Worm (Caenorhabditis elegans) whole organism, midembryonic: ENCODE results near the gene F21G4.5.

Experiments used
- T22C8.4 ChIP-seq: fragments of 200-800 bp; sonication (Bioruptor generic); IDR thresholded peaks from 2 replicates; pipeline ENCODE4 v1.3.6; 2022; ENCODE audit warnings: missing genetic modification characterization, missing compliant biosample characterization
- cog-1 ChIP-seq: sonication (generic microtip); optimal IDR thresholded peaks from 2 replicates; lab custom pipeline; 2016; ENCODE audit warnings: missing genetic modification characterization, missing compliant biosample characterization
- flt-1 ChIP-seq: fragments of 200-800 bp; sonication (Bioruptor generic); IDR thresholded peaks from 2 replicates; pipeline ENCODE4 v1.3.6; 2022; ENCODE audit warnings: missing genetic modification characterization, missing compliant biosample characterization
- med-1 ChIP-seq: sonication (generic microtip); optimal IDR thresholded peaks from 2 replicates; lab custom pipeline; 2017; ENCODE audit warnings: missing genetic modification characterization, mild to moderate bottlenecking, missing compliant biosample characterization, antibody characterized with exemption, missing genetic modification reagents; ENCODE audit not compliant: insufficient read depth
- ref-1 ChIP-seq: fragments of 200-800 bp; sonication (Bioruptor generic); conservative IDR thresholded peaks from 2 replicates; pipeline ENCODE4 v1.3.6; 2022; ENCODE audit warnings: missing genetic modification reagents, missing genetic modification characterization, missing compliant biosample characterization
- tab-1 ChIP-seq: fragments of 200-800 bp; sonication (Bioruptor generic); IDR thresholded peaks from 2 replicates; pipeline ENCODE4 v1.3.6; 2022; ENCODE audit warnings: missing genetic modification characterization, missing compliant biosample characterization
- ztf-23 ChIP-seq: fragments of 200-800 bp; sonication (Bioruptor generic); IDR thresholded peaks from 2 replicates; pipeline ENCODE4 v1.3.6; 2022; ENCODE audit warnings: missing genetic modification reagents, missing genetic modification characterization, missing compliant biosample characterization
- ztf-29 ChIP-seq: fragments of 200-800 bp; sonication (Bioruptor generic); IDR thresholded peaks from 2 replicates; pipeline ENCODE4 v1.3.6; 2022; ENCODE audit warnings: missing genetic modification reagents, missing genetic modification characterization, missing compliant biosample characterization

- TF ChIP-seq cog-1 (tag; lab: Kevin White, UChicago) (no peak), med-1 (GFP tag; lab: Kevin White, UChicago) (no peak), flt-1 (GFP tag; lab: Robert Waterston, UW) (no peak), ztf-29 (GFP tag; lab: Robert Waterston, UW) (no peak), ztf-23 (GFP tag; lab: Robert Waterston, UW) (no peak), tab-1 (GFP tag; lab: Robert Waterston, UW) (no peak), T22C8.4 (GFP tag; lab: Robert Waterston, UW) (no peak), ref-1 (GFP tag; lab: Robert Waterston, UW) (no peak)
Measured at ce11 chrX:9905840-9906239, at the start of gene F21G4.5.
